Fruit fly (Drosophila melanogaster): Measurements from ENCODE around the gene CkIIalpha.

CkIIalpha gene

dm6 chr3L:23096803-23097425 is at the start of gene CkIIalpha:
Gene CkIIalpha (plus strand): TSS chr3L:23097072.
- no peak for TF ChIP-seq noc (tag; optimal IDR thresholded peaks at IDR 0.05)

dm6 chr3L:23081256-23081655 is 15.6 kb upstream of the CkIIalpha start:
- no peak for TF ChIP-seq noc (tag; optimal IDR thresholded peaks at IDR 0.05)

dm6 chr3L:23088927-23089326 is 7.9 kb upstream of the CkIIalpha start:
- no peak for TF ChIP-seq noc (tag; optimal IDR thresholded peaks at IDR 0.05)

- TF ChIP-seq noc (tag; optimal IDR thresholded peaks at IDR 0.05): no peak
These were observed 1.6 kb upstream of the CkIIalpha start, which contains the start of gene RpL10 for dm6 chr3L:23095277-23095676. Gene RpL10 (minus strand): TSS chr3L:23095471.

dm6 chr3L:23099394-23099977 is 2.6 kb downstream of the CkIIalpha start:
- TF ChIP-seq noc (tag; optimal IDR thresholded peaks at IDR 0.05): no peak

- no peak for TF ChIP-seq noc (tag; optimal IDR thresholded peaks at IDR 0.05)
These were observed 28.9 kb downstream of the CkIIalpha start, which contains the start of gene CG33217 for dm6 chr3L:23125736-23126135. Gene CG33217 (plus strand): TSS chr3L:23126025.

dm6 chr3L:23150297-23150919 is 53.5 kb downstream of the CkIIalpha start, which contains the start of gene Vps11:
Gene Vps11 (minus strand): TSS chr3L:23150499.
- no peak for TF ChIP-seq noc (tag; optimal IDR thresholded peaks at IDR 0.05)

All from whole organism, larva.